Worm (Caenorhabditis elegans) whole organism, L4 larva: ENCODE data around the gene col-17.

Source experiments
- R02D3.7 ChIP-seq: fragments of 150-350 bp; sonication (generic microtip); optimal IDR thresholded peaks from 3 replicates; lab custom pipeline; 2014; ENCODE audit warnings: missing biosample characterization, missing genetic modification characterization
- T20F7.1 ChIP-seq: fragments of 200-800 bp; sonication (Bioruptor generic); optimal IDR thresholded peaks from 2 replicates; lab custom pipeline; 2018; ENCODE audit warnings: mild to moderate bottlenecking, missing genetic modification characterization, missing compliant biosample characterization
- T26A8.4 ChIP-seq: fragments of 200-800 bp; sonication (Bioruptor generic); IDR thresholded peaks from 2 replicates; pipeline ENCODE4 v1.3.6; 2022; ENCODE audit warnings: missing genetic modification characterization, missing compliant biosample characterization
- Y105C5A.15 ChIP-seq: fragments of 200-800 bp; sonication (Bioruptor generic); IDR thresholded peaks from 2 replicates; pipeline ENCODE4 v1.3.6; 2022; ENCODE audit warnings: missing genetic modification characterization, missing compliant biosample characterization
- Y48G9A.11 ChIP-seq: fragments of 200-800 bp; sonication (Bioruptor generic); IDR thresholded peaks from 2 replicates; pipeline ENCODE4 v1.3.6; 2022; ENCODE audit warnings: missing genetic modification reagents, missing genetic modification characterization, missing compliant biosample characterization
- Y75B8A.6 ChIP-seq: fragments of 200-800 bp; sonication (Bioruptor generic); IDR thresholded peaks from 2 replicates; pipeline ENCODE4 v1.3.6; 2022; ENCODE audit warnings: missing genetic modification reagents, missing genetic modification characterization, missing compliant biosample characterization
- ZK337.2 ChIP-seq: fragments of 200-800 bp; sonication (Bioruptor generic); IDR thresholded peaks from 2 replicates; pipeline ENCODE4 v1.3.6; 2022; ENCODE audit warnings: missing genetic modification reagents, missing genetic modification characterization, missing compliant biosample characterization
- aly-2 ChIP-seq: sonication (generic microtip); optimal IDR thresholded peaks from 2 replicates; lab custom pipeline; 2018; ENCODE audit warnings: missing biosample characterization, missing genetic modification characterization
- ama-1 ChIP-seq: fragments of 150-350 bp; optimal IDR thresholded peaks from 2 replicates; lab custom pipeline; 2014; ENCODE audit warnings: inconsistent platforms, mixed read lengths
- arid-1 ChIP-seq: fragments of 200-800 bp; sonication (Bioruptor generic); conservative IDR thresholded peaks from 2 replicates; pipeline ENCODE4 v1.3.6; 2022; ENCODE audit warnings: missing genetic modification reagents, missing genetic modification characterization, missing compliant biosample characterization
- attf-4 ChIP-seq: sonication (generic microtip); optimal IDR thresholded peaks from 3 replicates; lab custom pipeline; 2017; ENCODE audit warnings: missing biosample characterization, missing genetic modification characterization
- ceh-20 ChIP-seq: fragments of 200-800 bp; sonication (Bioruptor generic); IDR thresholded peaks from 2 replicates; pipeline ENCODE4 v1.3.6; 2022; ENCODE audit warnings: missing genetic modification reagents, missing genetic modification characterization, missing compliant biosample characterization
- ceh-44 ChIP-seq: fragments of 200-800 bp; sonication (Bioruptor generic); IDR thresholded peaks from 2 replicates; pipeline ENCODE4 v1.3.6; 2022; ENCODE audit warnings: missing genetic modification reagents, missing genetic modification characterization, missing compliant biosample characterization
- cey-2 ChIP-seq: sonication (generic microtip); optimal IDR thresholded peaks from 3 replicates; lab custom pipeline; 2017; ENCODE audit warnings: missing genetic modification characterization, mild to moderate bottlenecking, missing compliant biosample characterization, antibody characterized with exemption, borderline replicate concordance; ENCODE audit not compliant: insufficient read depth
- daf-8 ChIP-seq: fragments of 200-800 bp; sonication (Bioruptor generic); IDR thresholded peaks from 2 replicates; pipeline ENCODE4 v1.3.6; 2022; ENCODE audit warnings: missing genetic modification characterization, missing compliant biosample characterization
- dpl-1 ChIP-seq: fragments of 150-350 bp; optimal IDR thresholded peaks from 2 replicates; lab custom pipeline; 2014; ENCODE audit warnings: missing biosample characterization, missing genetic modification reagents, missing genetic modification characterization
- dve-1 ChIP-seq: sonication (generic microtip); optimal IDR thresholded peaks from 2 replicates; lab custom pipeline; 2017; ENCODE audit warnings: antibody characterized with exemption, mild to moderate bottlenecking, missing genetic modification characterization, missing compliant biosample characterization; ENCODE audit not compliant: insufficient read depth
- egl-43 ChIP-seq: fragments of 200-800 bp; sonication (Bioruptor generic); IDR thresholded peaks from 2 replicates; pipeline ENCODE4 v1.3.6; 2022; ENCODE audit warnings: missing genetic modification reagents, missing genetic modification characterization, missing compliant biosample characterization
- gei-8 ChIP-seq: fragments of 200-800 bp; sonication (Bioruptor generic); optimal IDR thresholded peaks from 2 replicates; lab custom pipeline; 2018; ENCODE audit warnings: mild to moderate bottlenecking, missing genetic modification characterization, missing compliant biosample characterization
- hif-1 ChIP-seq, 2 experiments: sonication (generic microtip); optimal IDR thresholded peaks; 2 replicates each; lab custom pipeline; 2016 to 2017; ENCODE audit warnings: missing compliant biosample characterization in 2 of 2, missing genetic modification characterization in 2 of 2, missing genetic modification reagents in 2 of 2, missing genotype in 2 of 2, mild to moderate bottlenecking in 1 of 2
- hlh-30 ChIP-seq: sonication (generic microtip); optimal IDR thresholded peaks from 2 replicates; lab custom pipeline; 2017; ENCODE audit warnings: antibody characterized with exemption, mild to moderate bottlenecking, missing genetic modification characterization, missing compliant biosample characterization; ENCODE audit not compliant: insufficient read depth
- hmg-1.1 ChIP-seq: fragments of 200-800 bp; sonication (Bioruptor generic); IDR thresholded peaks from 2 replicates; pipeline ENCODE4 v1.3.6; 2022; ENCODE audit warnings: missing genetic modification reagents, missing genetic modification characterization, missing compliant biosample characterization
- jun-1 ChIP-seq: fragments of 150-350 bp; optimal IDR thresholded peaks from 2 replicates; lab custom pipeline; 2014; ENCODE audit warnings: missing biosample characterization, missing genetic modification reagents, missing genetic modification characterization
- lin-1 ChIP-seq: fragments of 200-800 bp; sonication (Bioruptor generic); IDR thresholded peaks from 2 replicates; pipeline ENCODE4 v1.3.6; 2022; ENCODE audit warnings: missing genetic modification reagents, missing genetic modification characterization, missing compliant biosample characterization
- lin-13 ChIP-seq: fragments of 150-350 bp; optimal IDR thresholded peaks from 2 replicates; lab custom pipeline; 2014; ENCODE audit warnings: missing biosample characterization, missing genetic modification reagents, missing genetic modification characterization
- lin-15B ChIP-seq: fragments of 150-350 bp; sonication (generic microtip); optimal IDR thresholded peaks from 3 replicates; lab custom pipeline; 2014; ENCODE audit warnings: missing biosample characterization, missing genetic modification characterization
- lin-39 ChIP-seq: fragments of 150-350 bp; optimal IDR thresholded peaks from 2 replicates; lab custom pipeline; 2014; ENCODE audit warnings: missing biosample characterization, missing genetic modification reagents, missing genetic modification characterization
- lir-3 ChIP-seq: sonication (generic microtip); optimal IDR thresholded peaks from 2 replicates; lab custom pipeline; 2016; ENCODE audit warnings: mild to moderate bottlenecking, missing genetic modification characterization, missing compliant biosample characterization
- madf-5 ChIP-seq, 2 experiments: fragments of 200-800 bp; sonication (Bioruptor generic); IDR thresholded peaks; 2 replicates each; pipeline ENCODE4 v1.3.6; 2022; ENCODE audit warnings: missing compliant biosample characterization in 2 of 2, missing genetic modification characterization in 2 of 2
- madf-9 ChIP-seq: fragments of 200-800 bp; sonication (Bioruptor generic); conservative IDR thresholded peaks from 2 replicates; pipeline ENCODE4 v1.3.6; 2022; ENCODE audit warnings: missing genetic modification reagents, missing genetic modification characterization, missing compliant biosample characterization
- mdl-1 ChIP-seq, 2 experiments: fragments of 150-350 bp in 1 of 2; sonication (generic microtip) in 1 of 2; optimal IDR thresholded peaks; 2 replicates each; lab custom pipeline; 2014 to 2017; ENCODE audit warnings: missing biosample characterization in 2 of 2, missing genetic modification characterization in 2 of 2
- mdt-29 ChIP-seq: fragments of 200-800 bp; sonication (Bioruptor generic); IDR thresholded peaks from 2 replicates; pipeline ENCODE4 v1.3.6; 2022; ENCODE audit warnings: missing genetic modification reagents, missing genetic modification characterization, missing compliant biosample characterization
- nhr-11 ChIP-seq: fragments of 150-350 bp; optimal IDR thresholded peaks from 2 replicates; lab custom pipeline; 2014; ENCODE audit warnings: missing biosample characterization, missing genetic modification characterization
- nhr-111 ChIP-seq: fragments of 200-800 bp; sonication (Bioruptor generic); optimal IDR thresholded peaks from 2 replicates; lab custom pipeline; 2018; ENCODE audit warnings: mild to moderate bottlenecking, missing genetic modification characterization, missing compliant biosample characterization
- nhr-237 ChIP-seq: sonication (generic microtip); optimal IDR thresholded peaks from 2 replicates; lab custom pipeline; 2017; ENCODE audit warnings: missing biosample characterization, missing genetic modification characterization
- nhr-41 ChIP-seq: fragments of 200-800 bp; sonication (Bioruptor generic); IDR thresholded peaks from 2 replicates; pipeline ENCODE4 v1.3.6; 2022; ENCODE audit warnings: missing genetic modification reagents, missing genetic modification characterization, missing compliant biosample characterization
- nhr-77 ChIP-seq: fragments of 150-350 bp; optimal IDR thresholded peaks from 2 replicates; lab custom pipeline; 2014; ENCODE audit warnings: missing biosample characterization, missing genetic modification characterization
- pha-4 ChIP-seq, 2 experiments: fragments of 150-350 bp in 1 of 2; fragments of 200-800 bp in 1 of 2; sonication (Bioruptor generic) in 1 of 2; IDR thresholded peaks in 1 of 2; optimal IDR thresholded peaks in 1 of 2; 2 replicates each; pipeline versions ENCODE4 v1.3.6 to Lab custom; 2014 to 2022; ENCODE audit warnings: missing genetic modification characterization in 2 of 2, missing genetic modification reagents in 2 of 2, missing biosample characterization in 1 of 2, missing compliant biosample characterization in 1 of 2
- pqm-1 ChIP-seq: sonication (generic microtip); optimal IDR thresholded peaks from 2 replicates; lab custom pipeline; 2017; ENCODE audit warnings: missing biosample characterization, missing genetic modification characterization
- rbr-2 ChIP-seq: sonication (generic microtip); optimal IDR thresholded peaks from 2 replicates; lab custom pipeline; 2016; ENCODE audit warnings: missing genotype, missing genetic modification characterization, missing compliant biosample characterization
- saeg-2 ChIP-seq: fragments of 200-800 bp; sonication (Bioruptor generic); IDR thresholded peaks from 2 replicates; pipeline ENCODE4 v1.3.6; 2022; ENCODE audit warnings: missing genetic modification reagents, missing genetic modification characterization, missing compliant biosample characterization
- sdz-12 ChIP-seq: fragments of 200-800 bp; sonication (Bioruptor generic); optimal IDR thresholded peaks from 2 replicates; lab custom pipeline; 2018; ENCODE audit warnings: mild to moderate bottlenecking, missing genetic modification characterization, missing compliant biosample characterization
- set-16 ChIP-seq: fragments of 200-800 bp; sonication (Bioruptor generic); IDR thresholded peaks from 2 replicates; pipeline ENCODE4 v1.3.6; 2022; ENCODE audit warnings: missing genetic modification reagents, missing genetic modification characterization, missing compliant biosample characterization
- skn-1 ChIP-seq: fragments of 150-350 bp; optimal IDR thresholded peaks from 2 replicates; lab custom pipeline; 2014; ENCODE audit warnings: missing biosample characterization, missing genetic modification characterization
- snpc-1.2 ChIP-seq: fragments of 200-800 bp; sonication (Bioruptor generic); IDR thresholded peaks from 2 replicates; pipeline ENCODE4 v1.3.6; 2022; ENCODE audit warnings: missing genetic modification reagents, missing genetic modification characterization, missing compliant biosample characterization
- tra-1 ChIP-seq: fragments of 200-800 bp; sonication (Bioruptor generic); IDR thresholded peaks from 2 replicates; pipeline ENCODE4 v1.3.6; 2022; ENCODE audit warnings: missing genetic modification reagents, missing genetic modification characterization, missing compliant biosample characterization
- unc-130 ChIP-seq: sonication (generic microtip); optimal IDR thresholded peaks from 2 replicates; lab custom pipeline; 2016; ENCODE audit warnings: missing genetic modification reagents, missing genetic modification characterization, missing compliant biosample characterization
- vab-7 ChIP-seq: fragments of 200-800 bp; sonication (Bioruptor generic); IDR thresholded peaks from 2 replicates; pipeline ENCODE4 v1.3.6; 2022; ENCODE audit warnings: missing genetic modification reagents, missing genetic modification characterization, missing compliant biosample characterization
- zfp-2 ChIP-seq: sonication (generic microtip); optimal IDR thresholded peaks from 2 replicates; lab custom pipeline; 2016; ENCODE audit warnings: mild to moderate bottlenecking, missing genetic modification characterization, missing compliant biosample characterization
- zip-2 ChIP-seq: fragments of 150-350 bp; optimal IDR thresholded peaks from 2 replicates; lab custom pipeline; 2014; ENCODE audit warnings: missing biosample characterization, missing genetic modification characterization

col-17 gene

DNA sequence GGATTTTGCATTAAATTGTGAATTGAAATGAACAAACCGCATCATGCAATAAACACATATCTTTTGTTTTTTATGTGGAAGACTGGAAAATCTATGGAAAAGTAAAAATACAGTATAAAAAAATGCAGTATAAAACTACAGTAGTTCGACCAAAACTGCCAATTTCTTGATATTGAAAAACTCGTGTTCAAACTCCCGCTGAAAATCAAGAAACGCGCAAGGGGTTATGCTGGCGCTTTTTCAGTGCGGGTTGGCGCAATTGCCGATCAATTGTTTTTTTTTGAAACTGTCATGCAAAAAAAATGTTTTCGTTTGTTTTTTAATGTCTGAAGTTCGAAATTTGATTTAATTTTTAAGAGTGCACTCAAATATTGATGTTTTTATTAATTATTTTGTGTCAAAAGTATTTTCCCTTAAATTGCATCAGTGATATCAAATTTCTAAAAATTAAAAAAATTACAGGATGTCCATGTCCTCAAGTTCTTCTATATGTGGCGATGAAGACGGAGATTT lies 15.7 kb downstream of the col-17 start, which contains the start of gene dnj-9 (continued):
- 0 out of 2 replicates have a peak, but pooled peaks have one; percentile 20 for TF ChIP-seq ceh-44 (GFP tag; lab: Robert Waterston, UW)
- TF ChIP-seq hmg-1.1 (GFP tag; lab: Robert Waterston, UW), result peak; percentile 92
- peak; percentile 86; the same call in 1 of the 2 replicates for TF ChIP-seq tra-1
- TF ChIP-seq Y105C5A.15 (GFP tag; lab: Robert Waterston, UW), result no peak
- TF ChIP-seq set-16, result no peak
- peak; percentile 88 for TF ChIP-seq T20F7.1 (GFP tag; lab: Kevin White, UChicago)
- peak; percentile 95 for TF ChIP-seq T26A8.4 (GFP tag; lab: Robert Waterston, UW)
- peak; percentile 94 for TF ChIP-seq rbr-2 (tag; lab: Kevin White, UChicago)
- TF ChIP-seq zip-2, result peak; percentile 64
- no peak for TF ChIP-seq cey-2 (tag; lab: Kevin White, UChicago)
- TF ChIP-seq snpc-1.2, result peak; percentile 73; the same call in 1 of the 2 replicates
- no peak for TF ChIP-seq skn-1 (tag; lab: Kevin White, UChicago)
- TF ChIP-seq R02D3.7 (tag; lab: Kevin White, UChicago), result no peak
- peak in 1 of 2 experiments; percentile 51 for TF ChIP-seq mdl-1 (tag; optimal IDR thresholded peaks at IDR 0.05; lab: Kevin White, UChicago)
- TF ChIP-seq lin-39 (tag; lab: Kevin White, UChicago), result no peak
- TF ChIP-seq lin-13 (GFP tag; lab: Kevin White, UChicago), result peak; percentile 81
- TF ChIP-seq Y75B8A.6 (GFP tag; lab: Robert Waterston, UW), result no peak
- TF ChIP-seq ama-1, result no peak
- peak; percentile 89 for TF ChIP-seq lin-1 (GFP tag; lab: Robert Waterston, UW)
- TF ChIP-seq sdz-12, result no peak
- TF ChIP-seq unc-130 (GFP tag; lab: Kevin White, UChicago), result peak; percentile 52
- peak; percentile 65 for TF ChIP-seq zfp-2
- peak; percentile 69 for TF ChIP-seq jun-1 (tag; lab: Kevin White, UChicago)
- no peak for TF ChIP-seq vab-7 (GFP tag; lab: Robert Waterston, UW)
- TF ChIP-seq nhr-237 (tag; lab: Kevin White, UChicago), result no peak
- no peak for TF ChIP-seq madf-5 (GFP tag; IDR thresholded peaks at IDR 0.05; lab: Robert Waterston, UW)
- peak; percentile 52 to 72 for TF ChIP-seq hif-1 (tag; optimal IDR thresholded peaks at IDR 0.05; lab: Kevin White, UChicago)
- TF ChIP-seq attf-4 (tag; lab: Kevin White, UChicago), result no peak
- TF ChIP-seq egl-43 (GFP tag; lab: Robert Waterston, UW), result peak; percentile 77
- TF ChIP-seq nhr-77 (tag; lab: Kevin White, UChicago), result peak; percentile 93
- TF ChIP-seq nhr-11 (tag; lab: Kevin White, UChicago), result peak; percentile 84
- TF ChIP-seq dpl-1 (GFP tag; lab: Kevin White, UChicago), result peak; percentile 100
- no peak for TF ChIP-seq gei-8 (GFP tag; lab: Kevin White, UChicago)
- TF ChIP-seq nhr-41 (GFP tag; lab: Robert Waterston, UW), result no peak
- no peak for TF ChIP-seq daf-8 (GFP tag; lab: Robert Waterston, UW)
- TF ChIP-seq Y48G9A.11 (GFP tag; lab: Robert Waterston, UW), result peak; percentile 72
- peak; percentile 50 for TF ChIP-seq lin-15B
- TF ChIP-seq dve-1, result peak; percentile 98
- TF ChIP-seq arid-1, result peak; percentile 83
- TF ChIP-seq pha-4 (GFP tag; IDR thresholded peaks at IDR 0.05; lab: Robert Waterston, UW), result peak; percentile 89
- peak; percentile 94 for TF ChIP-seq pha-4 (tag; optimal IDR thresholded peaks at IDR 0.05; lab: Kevin White, UChicago)
- TF ChIP-seq madf-9 (GFP tag; lab: Robert Waterston, UW), result peak; percentile 63
- TF ChIP-seq lir-3 (tag; lab: Kevin White, UChicago), result peak; percentile 18
- TF ChIP-seq nhr-111 (GFP tag; lab: Kevin White, UChicago), result no peak
- TF ChIP-seq aly-2 (tag; lab: Kevin White, UChicago), result no peak
- TF ChIP-seq saeg-2 (GFP tag; lab: Robert Waterston, UW), result peak; percentile 91
- TF ChIP-seq pqm-1, result no peak
- peak; percentile 90 for TF ChIP-seq ceh-20 (GFP tag; lab: Robert Waterston, UW)
- TF ChIP-seq mdt-29 (GFP tag; lab: Robert Waterston, UW), result peak; percentile 79; the same call in 1 of the 2 replicates
- peak; percentile 88 for TF ChIP-seq hlh-30 (tag; lab: Kevin White, UChicago)
- TF ChIP-seq ZK337.2, result peak; percentile 56; the same call in 1 of the 2 replicates
